Worm (Caenorhabditis elegans) whole organism, L4 larva: ENCODE data around the gene ZK354.6.

ENCODE experiments used
- R02D3.7 ChIP-seq: fragments of 150-350 bp; sonication (generic microtip); optimal IDR thresholded peaks from 3 replicates; lab custom pipeline; 2014; ENCODE audit warnings: missing biosample characterization, missing genetic modification characterization
- dmd-8 ChIP-seq: fragments of 200-800 bp; sonication (Bioruptor generic); IDR thresholded peaks from 2 replicates; pipeline ENCODE4 v1.3.6; 2022; ENCODE audit warnings: missing genetic modification characterization, missing compliant biosample characterization
- nhr-11 ChIP-seq: fragments of 150-350 bp; optimal IDR thresholded peaks from 2 replicates; lab custom pipeline; 2014; ENCODE audit warnings: missing biosample characterization, missing genetic modification characterization
- tag-97 ChIP-seq: fragments of 200-800 bp; sonication (Bioruptor generic); IDR thresholded peaks from 2 replicates; pipeline ENCODE4 v1.3.6; 2022; ENCODE audit warnings: missing genetic modification characterization, missing compliant biosample characterization

DNA sequence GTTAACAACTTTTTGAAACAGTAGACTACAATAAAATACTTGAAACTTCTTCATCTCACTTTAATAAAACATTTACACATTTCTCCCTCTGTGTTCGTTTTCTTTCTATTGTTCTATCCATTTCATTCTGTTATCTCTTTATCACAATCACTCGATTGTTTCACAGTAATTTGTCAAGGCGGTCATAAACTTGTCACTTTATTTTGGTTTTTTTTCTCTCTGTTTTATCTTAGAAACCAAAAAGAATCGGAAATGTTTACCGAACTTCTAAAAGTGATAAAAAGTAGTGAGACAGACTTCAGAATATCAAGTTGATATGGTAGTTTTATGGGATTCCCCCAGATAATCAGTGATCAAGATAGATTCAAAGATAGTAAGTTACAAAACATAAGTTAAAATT lies 41.9 kb upstream of the ZK354.6 start, which contains the start of gene Y4C6B.2:
- TF ChIP-seq dmd-8 (no peak), tag-97 (no peak), R02D3.7 (tag; lab: Kevin White, UChicago) (no peak), nhr-11 (tag; lab: Kevin White, UChicago) (no peak)
